Fruit fly (Drosophila melanogaster): ENCODE results near the gene TwdlH.

Gene TwdlH

dm6 chr3R:26633432-26633831 is at the start of gene TwdlH:
TwdlH (plus strand) TSS chr3R:26633732.
- TF ChIP-seq CG17801 (GFP tag; optimal IDR thresholded peaks at IDR 0.05; ENCODE audit: partially characterized antibody) = no peak

- no peak for TF ChIP-seq CG17801 (GFP tag; optimal IDR thresholded peaks at IDR 0.05; ENCODE audit: partially characterized antibody)
These were observed 45.4 kb upstream of the TwdlH start for dm6 chr3R:26588158-26588584.

- no peak for TF ChIP-seq CG17801 (GFP tag; optimal IDR thresholded peaks at IDR 0.05; ENCODE audit: partially characterized antibody)
These were observed 39.5 kb upstream of the TwdlH start for dm6 chr3R:26593847-26594542.

dm6 chr3R:26606498-26606897 is 27.0 kb upstream of the TwdlH start:
- no peak for TF ChIP-seq CG17801 (GFP tag; optimal IDR thresholded peaks at IDR 0.05; ENCODE audit: partially characterized antibody)

dm6 chr3R:26615428-26615827 is 18.1 kb upstream of the TwdlH start:
- TF ChIP-seq CG17801 (GFP tag; optimal IDR thresholded peaks at IDR 0.05; ENCODE audit: partially characterized antibody) = no peak

- no peak for TF ChIP-seq CG17801 (GFP tag; optimal IDR thresholded peaks at IDR 0.05; ENCODE audit: partially characterized antibody)
These were observed 14.7 kb upstream of the TwdlH start, which contains the start of gene TwdlM for dm6 chr3R:26618818-26619217. TwdlM (plus strand) TSS chr3R:26619118.

- TF ChIP-seq CG17801 (GFP tag; optimal IDR thresholded peaks at IDR 0.05; ENCODE audit: partially characterized antibody) = no peak
These were observed 12.2 kb upstream of the TwdlH start, which contains the start of gene TwdlP for dm6 chr3R:26621314-26621813. TwdlP (minus strand) TSS chr3R:26621364.

- no peak for TF ChIP-seq CG17801 (GFP tag; optimal IDR thresholded peaks at IDR 0.05; ENCODE audit: partially characterized antibody)
These were observed 10.0 kb upstream of the TwdlH start, which contains the start of gene TwdlB for dm6 chr3R:26623493-26623956. TwdlB (minus strand) TSS chr3R:26623543.

- TF ChIP-seq CG17801 (GFP tag; optimal IDR thresholded peaks at IDR 0.05; ENCODE audit: partially characterized antibody) = no peak
These were observed 8.0 kb upstream of the TwdlH start, which contains the start of gene TwdlL for dm6 chr3R:26625552-26625951. TwdlL (minus strand) TSS chr3R:26625652.

- no peak for TF ChIP-seq CG17801 (GFP tag; optimal IDR thresholded peaks at IDR 0.05; ENCODE audit: partially characterized antibody)
These were observed 6.9 kb upstream of the TwdlH start, which contains the start of gene TwdlO for dm6 chr3R:26626638-26627037. TwdlO (minus strand) TSS chr3R:26626738.

dm6 chr3R:26628624-26629023 is 4.9 kb upstream of the TwdlH start, which contains the start of gene TwdlK:
TwdlK (minus strand) TSS chr3R:26628724.
- no peak for TF ChIP-seq CG17801 (GFP tag; optimal IDR thresholded peaks at IDR 0.05; ENCODE audit: partially characterized antibody)

- TF ChIP-seq CG17801 (GFP tag; optimal IDR thresholded peaks at IDR 0.05; ENCODE audit: partially characterized antibody) = no peak
These were observed 3.9 kb upstream of the TwdlH start, which contains the start of gene TwdlJ for dm6 chr3R:26629618-26630017. TwdlJ (plus strand) TSS chr3R:26629918.

- no peak for TF ChIP-seq CG17801 (GFP tag; optimal IDR thresholded peaks at IDR 0.05; ENCODE audit: partially characterized antibody)
These were observed 2.1 kb upstream of the TwdlH start, which contains the start of gene TwdlN for dm6 chr3R:26631334-26631919. TwdlN (plus strand) TSS chr3R:26631869.

dm6 chr3R:26633010-26633409 is 522 bp upstream of the TwdlH start:
- no peak for TF ChIP-seq CG17801 (GFP tag; optimal IDR thresholded peaks at IDR 0.05; ENCODE audit: partially characterized antibody)

- no peak for TF ChIP-seq CG17801 (GFP tag; optimal IDR thresholded peaks at IDR 0.05; ENCODE audit: partially characterized antibody)
These were observed 1.1 kb downstream of the TwdlH start, which contains the start of gene TwdlR for dm6 chr3R:26634585-26634984. TwdlR (plus strand) TSS chr3R:26634885.

dm6 chr3R:26636388-26636787 is 2.9 kb downstream of the TwdlH start, which contains the start of gene TwdlS:
TwdlS (plus strand) TSS chr3R:26636688.
- TF ChIP-seq CG17801 (GFP tag; optimal IDR thresholded peaks at IDR 0.05; ENCODE audit: partially characterized antibody) = no peak
